Worm (Caenorhabditis elegans) whole organism, L1 larva: Measurements from ENCODE around the gene rpap-3.
A peak's percentile ranks its signal among the peaks of the same experiment; 100 is the strongest.

Source experiments
- C04F5.9 ChIP-seq: sonication (generic microtip); optimal IDR thresholded peaks from 2 replicates; lab custom pipeline; 2016; ENCODE audit warnings: missing genetic modification characterization, missing compliant biosample characterization
- C16A3.4 ChIP-seq: fragments of 150-350 bp; optimal IDR thresholded peaks from 2 replicates; lab custom pipeline; 2014; ENCODE audit warnings: missing biosample characterization, missing genetic modification characterization
- Y116A8C.19 ChIP-seq: sonication (generic microtip); optimal IDR thresholded peaks from 2 replicates; lab custom pipeline; 2016; ENCODE audit warnings: missing compliant biosample characterization, missing genetic modification characterization, borderline replicate concordance
- aly-2 ChIP-seq: fragments of 150-350 bp; optimal IDR thresholded peaks from 2 replicates; lab custom pipeline; 2014; ENCODE audit warnings: missing biosample characterization, missing genetic modification characterization
- ama-1 ChIP-seq: fragments of 150-350 bp; optimal IDR thresholded peaks from 2 replicates; lab custom pipeline; 2014
- blmp-1 ChIP-seq: fragments of 150-350 bp; optimal IDR thresholded peaks from 2 replicates; lab custom pipeline; 2014; ENCODE audit warnings: missing biosample characterization, missing genetic modification characterization
- ceh-8 ChIP-seq: fragments of 200-800 bp; sonication (Bioruptor generic); optimal IDR thresholded peaks from 2 replicates; lab custom pipeline; 2018; ENCODE audit warnings: mild to moderate bottlenecking, missing genetic modification characterization, moderate library complexity, missing compliant biosample characterization
- ceh-82 ChIP-seq, 3 experiments: fragments of 150-350 bp in 1 of 3; sonication (generic microtip) in 2 of 3; optimal IDR thresholded peaks; 2 replicates each; lab custom pipeline; 2014 to 2017; ENCODE audit warnings: missing biosample characterization in 3 of 3, missing genetic modification characterization in 3 of 3
- ceh-90 ChIP-seq: sonication (generic microtip); optimal IDR thresholded peaks from 2 replicates; lab custom pipeline; 2016; ENCODE audit warnings: missing genetic modification characterization, missing compliant biosample characterization
- ces-1 ChIP-seq: fragments of 150-350 bp; optimal IDR thresholded peaks from 2 replicates; lab custom pipeline; 2014; ENCODE audit warnings: missing biosample characterization, missing genetic modification reagents, missing genetic modification characterization
- efl-3 ChIP-seq: fragments of 200-800 bp; sonication (Bioruptor generic); optimal IDR thresholded peaks from 2 replicates; lab custom pipeline; 2018; ENCODE audit warnings: mild to moderate bottlenecking, missing genetic modification characterization, missing compliant biosample characterization
- egl-13 ChIP-seq: sonication (generic microtip); optimal IDR thresholded peaks from 2 replicates; lab custom pipeline; 2016; ENCODE audit warnings: missing genotype, missing genetic modification reagents, missing genetic modification characterization, missing compliant biosample characterization
- egl-27 ChIP-seq, 2 experiments: fragments of 150-350 bp in 1 of 2; sonication (generic microtip); optimal IDR thresholded peaks; 3 replicates each; lab custom pipeline; 2017 to 2018; ENCODE audit warnings: missing biosample characterization in 2 of 2, missing genetic modification characterization in 2 of 2, missing genetic modification reagents in 2 of 2
- elt-2 ChIP-seq: sonication (generic microtip); optimal IDR thresholded peaks from 2 replicates; lab custom pipeline; 2016; ENCODE audit warnings: missing genetic modification characterization, mild to moderate bottlenecking, inconsistent platforms, missing compliant biosample characterization, missing genetic modification reagents
- fkh-10 ChIP-seq: sonication (generic microtip); optimal IDR thresholded peaks from 2 replicates; lab custom pipeline; 2017; ENCODE audit warnings: missing biosample characterization, missing genetic modification reagents, missing genetic modification characterization
- fkh-4 ChIP-seq: sonication (generic microtip); optimal IDR thresholded peaks from 2 replicates; lab custom pipeline; 2016; ENCODE audit warnings: missing compliant biosample characterization, missing genetic modification characterization, borderline replicate concordance
- fos-1 ChIP-seq: fragments of 150-350 bp; optimal IDR thresholded peaks from 2 replicates; lab custom pipeline; 2014; ENCODE audit warnings: missing biosample characterization, missing genetic modification characterization
- grh-1 ChIP-seq: fragments of 200-800 bp; sonication (Bioruptor generic); IDR thresholded peaks from 2 replicates; pipeline ENCODE4 v1.3.6; 2022; ENCODE audit warnings: missing genetic modification reagents, missing genetic modification characterization, missing compliant biosample characterization
- hlh-4 ChIP-seq: sonication (generic microtip); optimal IDR thresholded peaks from 2 replicates; lab custom pipeline; 2016; ENCODE audit warnings: mild to moderate bottlenecking, missing genetic modification characterization, missing compliant biosample characterization
- isw-1 ChIP-seq: fragments of 200-800 bp; sonication (Bioruptor generic); IDR thresholded peaks from 2 replicates; pipeline ENCODE4 v1.3.6; 2022; ENCODE audit warnings: missing genetic modification characterization, missing compliant biosample characterization
- lin-13 ChIP-seq: fragments of 150-350 bp; optimal IDR thresholded peaks from 2 replicates; lab custom pipeline; 2014; ENCODE audit warnings: missing biosample characterization, missing genetic modification reagents, missing genetic modification characterization
- lin-14 ChIP-seq: fragments of 200-800 bp; sonication (Bioruptor generic); optimal IDR thresholded peaks from 2 replicates; lab custom pipeline; 2018; ENCODE audit warnings: mild to moderate bottlenecking, missing genetic modification characterization, moderate library complexity, missing compliant biosample characterization
- lin-15B ChIP-seq: fragments of 150-350 bp; sonication (generic microtip); optimal IDR thresholded peaks from 3 replicates; lab custom pipeline; 2014; ENCODE audit warnings: missing biosample characterization, missing genetic modification characterization
- lin-35 ChIP-seq, 2 experiments: fragments of 150-350 bp; optimal IDR thresholded peaks; 2 replicates each; lab custom pipeline; 2014; ENCODE audit warnings: missing biosample characterization in 2 of 2, missing genetic modification characterization in 2 of 2, missing genetic modification reagents in 2 of 2
- mdl-1 ChIP-seq, 2 experiments: fragments of 150-350 bp; optimal IDR thresholded peaks; 2 replicates each; lab custom pipeline; 2014 to 2017; ENCODE audit warnings: missing biosample characterization in 2 of 2, missing genetic modification characterization in 2 of 2, inconsistent platforms in 1 of 2
- mef-2 ChIP-seq: fragments of 150-350 bp; optimal IDR thresholded peaks from 2 replicates; lab custom pipeline; 2014; ENCODE audit warnings: missing biosample characterization, missing genetic modification characterization
- mep-1 ChIP-seq: fragments of 150-350 bp; optimal IDR thresholded peaks from 2 replicates; lab custom pipeline; 2014; ENCODE audit warnings: missing biosample characterization, missing genetic modification characterization
- nhr-12 ChIP-seq: sonication (generic microtip); optimal IDR thresholded peaks from 2 replicates; lab custom pipeline; 2017; ENCODE audit warnings: missing biosample characterization, missing genetic modification characterization
- nhr-237 ChIP-seq: fragments of 150-350 bp; optimal IDR thresholded peaks from 2 replicates; lab custom pipeline; 2014; ENCODE audit warnings: missing biosample characterization, missing genetic modification characterization
- nhr-47 ChIP-seq: sonication (generic microtip); optimal IDR thresholded peaks from 2 replicates; lab custom pipeline; 2016; ENCODE audit warnings: mild to moderate bottlenecking, missing genetic modification characterization, moderate library complexity, missing compliant biosample characterization
- nhr-71 ChIP-seq: sonication (generic microtip); optimal IDR thresholded peaks from 2 replicates; lab custom pipeline; 2016; ENCODE audit warnings: mild to moderate bottlenecking, missing genetic modification characterization, moderate library complexity, missing compliant biosample characterization
- nhr-77 ChIP-seq: fragments of 150-350 bp; optimal IDR thresholded peaks from 2 replicates; lab custom pipeline; 2014; ENCODE audit warnings: missing biosample characterization, missing genetic modification characterization
- nhr-85 ChIP-seq: sonication (generic microtip); peaks from one replicate; lab custom pipeline; 2016; ENCODE audit warnings: missing genetic modification characterization, inconsistent platforms, missing compliant biosample characterization
- nhr-90 ChIP-seq: sonication (generic microtip); optimal IDR thresholded peaks from 2 replicates; lab custom pipeline; 2016; ENCODE audit warnings: mild to moderate bottlenecking, missing genetic modification characterization, missing compliant biosample characterization; ENCODE audit not compliant: poor library complexity
- pax-3 ChIP-seq: fragments of 200-800 bp; sonication (Bioruptor generic); optimal IDR thresholded peaks from 2 replicates; lab custom pipeline; 2018; ENCODE audit warnings: mild to moderate bottlenecking, missing genetic modification characterization, moderate library complexity, missing compliant biosample characterization
- pqm-1 ChIP-seq: sonication (generic microtip); optimal IDR thresholded peaks from 3 replicates; lab custom pipeline; 2017; ENCODE audit warnings: missing biosample characterization, missing genetic modification characterization
- rnt-1 ChIP-seq: sonication (generic microtip); optimal IDR thresholded peaks from 2 replicates; lab custom pipeline; 2016; ENCODE audit warnings: mild to moderate bottlenecking, missing genetic modification characterization, moderate library complexity, missing compliant biosample characterization
- snu-23 ChIP-seq: sonication (generic microtip); optimal IDR thresholded peaks from 2 replicates; lab custom pipeline; 2016; ENCODE audit warnings: missing genetic modification characterization, missing compliant biosample characterization
- sox-4 ChIP-seq: sonication (generic microtip); optimal IDR thresholded peaks from 2 replicates; lab custom pipeline; 2016; ENCODE audit warnings: missing genetic modification characterization, missing compliant biosample characterization
- sptf-1 ChIP-seq: fragments of 150-350 bp; optimal IDR thresholded peaks from 2 replicates; lab custom pipeline; 2014; ENCODE audit warnings: missing biosample characterization, missing genetic modification characterization
- swsn-7 ChIP-seq: sonication (generic microtip); optimal IDR thresholded peaks from 2 replicates; lab custom pipeline; 2016; ENCODE audit warnings: missing genetic modification characterization, missing compliant biosample characterization
- tbx-2 ChIP-seq: sonication (generic microtip); optimal IDR thresholded peaks from 2 replicates; lab custom pipeline; 2016; ENCODE audit warnings: missing genetic modification characterization, missing compliant biosample characterization
- unc-130 ChIP-seq: fragments of 150-350 bp; optimal IDR thresholded peaks from 2 replicates; lab custom pipeline; 2017; ENCODE audit warnings: missing biosample characterization, missing genetic modification characterization, inconsistent platforms
- unc-30 ChIP-seq: sonication (generic microtip); optimal IDR thresholded peaks from 2 replicates; lab custom pipeline; 2017; ENCODE audit warnings: missing biosample characterization, missing genetic modification characterization
- unc-62 ChIP-seq: fragments of 150-350 bp; optimal IDR thresholded peaks from 2 replicates; lab custom pipeline; 2014; ENCODE audit warnings: missing biosample characterization, missing genetic modification reagents, missing genetic modification characterization
- unc-86 ChIP-seq: sonication (generic microtip); optimal IDR thresholded peaks from 2 replicates; lab custom pipeline; 2016; ENCODE audit warnings: missing genetic modification characterization, missing compliant biosample characterization
- unc-98 ChIP-seq: fragments of 200-800 bp; sonication (Bioruptor generic); IDR thresholded peaks from 2 replicates; pipeline ENCODE4 v1.3.6; 2022; ENCODE audit warnings: missing genetic modification characterization, missing compliant biosample characterization
- xbp-1 ChIP-seq: sonication (generic microtip); optimal IDR thresholded peaks from 2 replicates; lab custom pipeline; 2016; ENCODE audit warnings: missing genetic modification characterization, missing compliant biosample characterization
- ztf-11 ChIP-seq, 2 experiments: sonication (generic microtip); optimal IDR thresholded peaks; 2 replicates each; lab custom pipeline; 2016 to 2017; ENCODE audit warnings: missing genetic modification characterization in 2 of 2, missing biosample characterization in 1 of 2, missing compliant biosample characterization in 1 of 2

rpap-3 gene

DNA sequence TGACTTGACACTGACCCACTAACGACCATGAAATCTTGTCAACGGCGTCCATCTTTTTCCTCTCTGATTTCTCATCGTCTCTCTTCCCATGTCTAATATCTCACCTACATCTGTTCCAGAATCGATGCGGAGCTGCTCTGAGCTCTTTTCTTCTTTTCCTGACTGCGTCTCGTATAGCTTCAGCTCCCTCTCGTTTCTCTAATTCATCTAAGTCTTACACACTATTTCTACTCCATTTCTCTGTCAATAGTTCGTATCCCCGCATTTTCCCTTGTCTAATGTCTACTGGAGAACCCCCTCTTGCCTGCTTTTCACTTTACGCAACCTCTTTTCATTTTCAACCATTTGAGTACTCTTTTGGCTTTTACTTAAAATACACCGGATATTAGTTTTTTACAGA, 39.1 kb upstream of the rpap-3 start, which contains the start of gene ric-3 (continued):
- TF ChIP-seq aly-2 (tag; lab: Kevin White, UChicago) (peak; percentile 57), egl-27 (tag; optimal IDR thresholded peaks at IDR 0.05; lab: Kevin White, UChicago) (no peak), ceh-8 (no peak), unc-30 (tag; lab: Kevin White, UChicago) (no peak), nhr-47 (tag; lab: Kevin White, UChicago) (peak; percentile 72), mdl-1 (tag; optimal IDR thresholded peaks at IDR 0.05; lab: Kevin White, UChicago) (no peak), fos-1 (tag; lab: Kevin White, UChicago) (peak; percentile 52), blmp-1 (tag; lab: Kevin White, UChicago) (peak; percentile 77), isw-1 (GFP tag; lab: Robert Waterston, UW) (peak; percentile 56; the same call in 1 of the 2 replicates), elt-2 (tag; lab: Kevin White, UChicago) (no peak), efl-3 (GFP tag; lab: Kevin White, UChicago) (no peak), nhr-77 (tag; lab: Kevin White, UChicago) (peak; percentile 30), fkh-4 (tag; lab: Kevin White, UChicago) (no peak), unc-86 (tag; lab: Kevin White, UChicago) (peak; percentile 76), mef-2 (peak; percentile 22), ceh-90 (tag; lab: Kevin White, UChicago) (peak; percentile 16), snu-23 (GFP tag; lab: Kevin White, UChicago) (peak; percentile 78), pax-3 (tag; lab: Kevin White, UChicago) (peak; percentile 42), lin-15B (no peak), ama-1 (lab: Kevin White, UChicago) (no peak), pqm-1 (tag; lab: Kevin White, UChicago) (no peak), lin-14 (GFP tag; lab: Kevin White, UChicago) (peak; percentile 95), nhr-90 (tag; lab: Kevin White, UChicago) (no peak), nhr-12 (no peak), nhr-85 (peak; percentile 49), C16A3.4 (tag; lab: Kevin White, UChicago) (peak; percentile 5), fkh-10 (GFP tag; lab: Kevin White, UChicago) (peak; percentile 47), tbx-2 (tag; lab: Kevin White, UChicago) (peak; percentile 72), hlh-4 (tag; lab: Kevin White, UChicago) (no peak), rnt-1 (tag; lab: Kevin White, UChicago) (peak; percentile 84), ceh-82 (tag; optimal IDR thresholded peaks at IDR 0.05; lab: Kevin White, UChicago) (peak; percentile 45 to 63 (median 50))

DNA sequence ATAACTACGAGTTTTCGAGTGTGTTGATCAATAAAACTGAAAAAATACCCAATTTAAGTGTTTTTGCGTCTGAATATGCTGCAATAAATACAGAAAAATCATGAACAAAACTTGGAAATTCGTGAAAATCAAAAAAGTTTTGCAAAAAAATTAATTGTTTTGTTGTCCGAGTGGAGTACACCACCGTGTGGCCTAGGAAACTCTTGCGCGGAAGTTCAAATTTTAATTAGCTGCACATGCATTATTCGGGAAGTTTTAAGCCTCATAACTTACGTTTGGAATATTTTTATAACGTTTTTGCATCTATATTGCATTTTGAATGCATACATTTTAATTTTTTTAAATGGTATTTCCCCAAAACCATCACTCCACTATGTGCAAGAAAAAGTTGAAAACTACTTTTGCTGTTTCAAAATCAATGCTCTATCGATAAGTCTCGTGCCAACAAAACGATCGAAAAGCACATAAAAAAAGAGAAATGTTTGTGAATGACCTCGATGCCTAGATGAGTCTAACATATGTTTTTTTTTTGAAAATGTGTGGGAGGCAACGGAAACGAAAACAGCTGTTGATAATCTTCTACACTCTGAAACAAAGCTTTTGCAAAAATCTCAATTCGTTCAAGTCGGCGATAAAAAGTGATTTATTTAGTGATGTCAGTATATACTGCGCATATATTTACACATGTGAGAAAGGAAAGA, 37.8 kb upstream of the rpap-3 start:
- no peak for TF ChIP-seq efl-3 (GFP tag; lab: Kevin White, UChicago)
- no peak for TF ChIP-seq nhr-77 (tag; lab: Kevin White, UChicago)
- peak; percentile 79 for TF ChIP-seq nhr-90 (tag; lab: Kevin White, UChicago)
- peak; percentile 53 for TF ChIP-seq pax-3 (tag; lab: Kevin White, UChicago)
- TF ChIP-seq swsn-7 (tag; lab: Kevin White, UChicago), result peak; percentile 53
- TF ChIP-seq unc-62 (GFP tag; lab: Kevin White, UChicago), result no peak
- peak; percentile 64 for TF ChIP-seq sox-4 (tag; lab: Kevin White, UChicago)
- TF ChIP-seq fkh-10 (GFP tag; lab: Kevin White, UChicago), result no peak
- TF ChIP-seq Y116A8C.19 (tag; lab: Kevin White, UChicago), result peak; percentile 6
- TF ChIP-seq tbx-2 (tag; lab: Kevin White, UChicago), result peak; percentile 51
- TF ChIP-seq lin-35 (GFP tag; optimal IDR thresholded peaks at IDR 0.05; lab: Kevin White, UChicago), result peak; percentile 74 to 93
- TF ChIP-seq sptf-1 (tag; lab: Kevin White, UChicago), result no peak
- TF ChIP-seq egl-13 (tag; lab: Kevin White, UChicago), result peak; percentile 35
- peak; percentile 73 for TF ChIP-seq grh-1
- no peak for TF ChIP-seq ces-1 (GFP tag; lab: Kevin White, UChicago)
- TF ChIP-seq C16A3.4 (tag; lab: Kevin White, UChicago), result no peak
- TF ChIP-seq C04F5.9 (tag; lab: Kevin White, UChicago), result peak; percentile 40
- TF ChIP-seq lin-15B, result no peak
- TF ChIP-seq ztf-11 (tag; optimal IDR thresholded peaks at IDR 0.05; lab: Kevin White, UChicago), result peak in 1 of 2 experiments; percentile 71
- TF ChIP-seq ama-1 (lab: Kevin White, UChicago), result no peak
- peak; percentile 49 for TF ChIP-seq xbp-1
- peak; percentile 56 for TF ChIP-seq nhr-71
- TF ChIP-seq mep-1 (tag; lab: Kevin White, UChicago), result no peak
- TF ChIP-seq lin-13 (GFP tag; lab: Kevin White, UChicago), result no peak
- no peak for TF ChIP-seq nhr-237 (tag; lab: Kevin White, UChicago)
- TF ChIP-seq snu-23 (GFP tag; lab: Kevin White, UChicago), result peak; percentile 44
- peak; percentile 3 for TF ChIP-seq unc-130 (tag; lab: Kevin White, UChicago)
- TF ChIP-seq pqm-1 (tag; lab: Kevin White, UChicago), result no peak
- no peak for TF ChIP-seq unc-98
- TF ChIP-seq fos-1 (tag; lab: Kevin White, UChicago), result no peak
